Worm (Caenorhabditis elegans) whole organism, mixed stage, embryonic: ENCODE results near the gene W06A7.2.

Experiments used
- blmp-1 ChIP-seq: fragments of 150-350 bp; optimal IDR thresholded peaks from 2 replicates; lab custom pipeline; 2014; ENCODE audit warnings: missing biosample characterization, missing genetic modification characterization
- elt-1 ChIP-seq: sonication (generic microtip); optimal IDR thresholded peaks from 2 replicates; lab custom pipeline; 2017; ENCODE audit warnings: missing genetic modification characterization, mild to moderate bottlenecking, missing compliant biosample characterization, antibody characterized with exemption, moderate library complexity, borderline replicate concordance; ENCODE audit not compliant: insufficient read depth
- nhr-12 ChIP-seq: fragments of 150-350 bp; optimal IDR thresholded peaks from 2 replicates; lab custom pipeline; 2014; ENCODE audit warnings: missing biosample characterization, missing genetic modification characterization
- snpc-4 ChIP-seq: fragments of 150-350 bp; optimal IDR thresholded peaks from 2 replicates; lab custom pipeline; 2014; ENCODE audit warnings: missing biosample characterization, missing genetic modification characterization
- ztf-11 ChIP-seq: fragments of 150-350 bp; optimal IDR thresholded peaks from 2 replicates; lab custom pipeline; 2014; ENCODE audit warnings: missing biosample characterization, missing genetic modification characterization

DNA sequence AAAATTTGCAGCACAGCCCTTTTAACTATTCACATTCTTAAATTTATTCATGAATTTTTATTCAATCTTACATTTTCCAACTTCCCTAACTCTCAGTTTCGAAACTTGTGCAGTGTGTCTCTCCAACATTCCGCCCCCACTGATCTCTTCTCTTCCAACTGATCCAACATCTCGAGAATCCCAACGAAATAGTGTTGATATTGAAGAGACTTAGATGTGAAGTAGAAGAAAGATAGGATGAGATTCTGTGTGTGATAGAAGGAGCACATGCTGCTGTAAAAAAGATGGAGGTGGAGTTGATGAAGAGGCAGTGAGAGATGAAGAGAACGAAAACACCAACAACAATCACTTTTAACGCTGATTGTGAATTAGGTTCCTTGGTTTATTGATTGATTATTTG, 1.3 kb upstream of the W06A7.2 start:
- TF ChIP-seq nhr-12 (tag; lab: Kevin White, UChicago), result no peak
- TF ChIP-seq ztf-11 (tag; lab: Kevin White, UChicago), result no peak
- no peak for TF ChIP-seq elt-1 (tag; lab: Kevin White, UChicago)
- TF ChIP-seq blmp-1 (tag; lab: Kevin White, UChicago), result no peak
- TF ChIP-seq snpc-4 (tag; lab: Kevin White, UChicago), result no peak
